Worm (Caenorhabditis elegans) whole organism, L1 larva: ENCODE data around the gene F10E7.9.

ENCODE experiments used
- ama-1 ChIP-seq: fragments of 150-350 bp; optimal IDR thresholded peaks from 2 replicates; lab custom pipeline; 2014
- blmp-1 ChIP-seq: fragments of 150-350 bp; optimal IDR thresholded peaks from 2 replicates; lab custom pipeline; 2014; ENCODE audit warnings: missing biosample characterization, missing genetic modification characterization
- egl-27 ChIP-seq, 2 experiments: fragments of 150-350 bp in 1 of 2; sonication (generic microtip); optimal IDR thresholded peaks; 3 replicates each; lab custom pipeline; 2017 to 2018; ENCODE audit warnings: missing biosample characterization in 2 of 2, missing genetic modification characterization in 2 of 2, missing genetic modification reagents in 2 of 2
- lir-3 ChIP-seq: sonication (generic microtip); optimal IDR thresholded peaks from 2 replicates; lab custom pipeline; 2016; ENCODE audit warnings: mild to moderate bottlenecking, missing genetic modification characterization, moderate library complexity, missing compliant biosample characterization; ENCODE audit not compliant: poor library complexity
- nhr-11 ChIP-seq: fragments of 150-350 bp; optimal IDR thresholded peaks from 2 replicates; lab custom pipeline; 2014; ENCODE audit warnings: missing biosample characterization, missing genetic modification characterization
- nhr-71 ChIP-seq: sonication (generic microtip); optimal IDR thresholded peaks from 2 replicates; lab custom pipeline; 2016; ENCODE audit warnings: mild to moderate bottlenecking, missing genetic modification characterization, moderate library complexity, missing compliant biosample characterization
- nhr-90 ChIP-seq: sonication (generic microtip); optimal IDR thresholded peaks from 2 replicates; lab custom pipeline; 2016; ENCODE audit warnings: mild to moderate bottlenecking, missing genetic modification characterization, missing compliant biosample characterization; ENCODE audit not compliant: poor library complexity
- unc-62 ChIP-seq: fragments of 150-350 bp; optimal IDR thresholded peaks from 2 replicates; lab custom pipeline; 2014; ENCODE audit warnings: missing biosample characterization, missing genetic modification reagents, missing genetic modification characterization

ce11 chrII:7090085-7090484 lies 19.8 kb downstream of the F10E7.9 start:
- TF ChIP-seq egl-27 (tag; optimal IDR thresholded peaks at IDR 0.05; lab: Kevin White, UChicago) (no peak), nhr-90 (peak; percentile 59), blmp-1 (tag; lab: Kevin White, UChicago) (peak; percentile 12), ama-1 (lab: Kevin White, UChicago) (no peak), unc-62 (GFP tag; lab: Kevin White, UChicago) (no peak), lir-3 (tag; lab: Kevin White, UChicago) (peak; percentile 41), nhr-11 (no peak), nhr-71 (peak; percentile 82)
